Worm (Caenorhabditis elegans) whole organism, L2 larva: ENCODE results near the gene fbxa-50.

ENCODE experiments used
- C34F6.9 ChIP-seq: fragments of 150-350 bp; optimal IDR thresholded peaks from 2 replicates; lab custom pipeline; 2014; ENCODE audit warnings: missing biosample characterization, missing genetic modification characterization
- F13H6.1 ChIP-seq: sonication (generic microtip); optimal IDR thresholded peaks from 2 replicates; lab custom pipeline; 2016; ENCODE audit warnings: missing genetic modification characterization, missing compliant biosample characterization
- ama-1 ChIP-seq: fragments of 150-350 bp; optimal IDR thresholded peaks from 2 replicates; lab custom pipeline; 2018; ENCODE audit warnings: inconsistent platforms
- dmd-4 ChIP-seq: sonication (generic microtip); optimal IDR thresholded peaks from 2 replicates; lab custom pipeline; 2017; ENCODE audit warnings: missing biosample characterization, missing genetic modification characterization
- elt-3 ChIP-seq: sonication (generic microtip); optimal IDR thresholded peaks from 2 replicates; lab custom pipeline; 2017; ENCODE audit warnings: missing biosample characterization, missing genetic modification characterization
- mdl-1 ChIP-seq, 2 experiments: fragments of 150-350 bp in 1 of 2; sonication (generic microtip) in 1 of 2; optimal IDR thresholded peaks; 2 replicates each; lab custom pipeline; 2017; ENCODE audit warnings: missing biosample characterization in 2 of 2, missing genetic modification characterization in 2 of 2
- nhr-11 ChIP-seq: fragments of 150-350 bp; optimal IDR thresholded peaks from 2 replicates; lab custom pipeline; 2014; ENCODE audit warnings: missing biosample characterization, missing genetic modification characterization
- nhr-6 ChIP-seq: fragments of 150-350 bp; optimal IDR thresholded peaks from 2 replicates; lab custom pipeline; 2014; ENCODE audit warnings: missing biosample characterization, missing genetic modification characterization
- peb-1 ChIP-seq: fragments of 150-350 bp; optimal IDR thresholded peaks from 2 replicates; lab custom pipeline; 2014; ENCODE audit warnings: missing biosample characterization, missing genetic modification characterization
- snpc-4 ChIP-seq: fragments of 150-350 bp; optimal IDR thresholded peaks from 2 replicates; lab custom pipeline; 2014; ENCODE audit warnings: missing biosample characterization, missing genetic modification characterization
- unc-62 ChIP-seq: fragments of 150-350 bp; optimal IDR thresholded peaks from 2 replicates; lab custom pipeline; 2014; ENCODE audit warnings: missing biosample characterization, missing genetic modification reagents, missing genetic modification characterization
- zag-1 ChIP-seq: fragments of 150-350 bp; optimal IDR thresholded peaks from 2 replicates; lab custom pipeline; 2014; ENCODE audit warnings: missing biosample characterization, missing genetic modification characterization

- no peak for TF ChIP-seq ama-1 (lab: Kevin White, UChicago)
- no peak for TF ChIP-seq unc-62 (GFP tag; lab: Kevin White, UChicago)
- no peak for TF ChIP-seq elt-3 (tag; lab: Kevin White, UChicago)
- TF ChIP-seq dmd-4: no peak
- no peak for TF ChIP-seq nhr-11 (tag; lab: Kevin White, UChicago)
- no peak for TF ChIP-seq zag-1
- TF ChIP-seq peb-1 (tag; lab: Kevin White, UChicago): no peak
- no peak for TF ChIP-seq nhr-6
- TF ChIP-seq C34F6.9 (tag; lab: Kevin White, UChicago): no peak
- TF ChIP-seq mdl-1 (tag; optimal IDR thresholded peaks at IDR 0.05; lab: Kevin White, UChicago): no peak
- TF ChIP-seq F13H6.1: no peak
- no peak for TF ChIP-seq snpc-4 (tag; lab: Kevin White, UChicago)
Observed at ce11 chrIII:1314283-1314682, 26.0 kb upstream of the fbxa-50 start.
